6 worm cellular contexts compared by ENCODE assay signal in genomic region chrX:6744537-6744936, ce11.
A peak's percentile ranks its signal among the peaks of the same experiment; 100 is the strongest.
TF ChIP-seq lines count a peak whose summit lies in the region.

No protein-coding gene starts in this region.

TF ChIP-seq in whole organism, L1 larva, 84 proteins besides CTCF, POLR2A, EP300 and RAD21 (continues in another document):
- no peak for TF ChIP-seq C34B4.2 (tag; optimal IDR thresholded peaks at IDR 0.05; lab: Kevin White, UChicago)
- no peak for TF ChIP-seq ceh-63 (GFP tag; optimal IDR thresholded peaks at IDR 0.05; lab: Kevin White, UChicago)
- no peak for TF ChIP-seq unc-130 (tag; optimal IDR thresholded peaks at IDR 0.05; lab: Kevin White, UChicago)
- peak in 1 of 2 experiments; percentile 56 for TF ChIP-seq lin-35 (GFP tag; optimal IDR thresholded peaks at IDR 0.05; lab: Kevin White, UChicago)
- TF ChIP-seq elt-3 (tag; optimal IDR thresholded peaks at IDR 0.05; lab: Kevin White, UChicago): peak in 5 of 6 experiments; percentile 64 to 94 (median 75)
- peak; percentile 6 for TF ChIP-seq nhr-20 (tag; optimal IDR thresholded peaks at IDR 0.05; lab: Kevin White, UChicago)
- TF ChIP-seq C16A3.4 (tag; optimal IDR thresholded peaks at IDR 0.05; lab: Kevin White, UChicago): peak; percentile 36
- peak; percentile 62 for TF ChIP-seq elt-2 (tag; optimal IDR thresholded peaks at IDR 0.05; lab: Kevin White, UChicago)
- TF ChIP-seq ceh-90 (tag; optimal IDR thresholded peaks at IDR 0.05; lab: Kevin White, UChicago): no peak
- TF ChIP-seq aly-2 (tag; optimal IDR thresholded peaks at IDR 0.05; lab: Kevin White, UChicago): no peak
- peak; percentile 61 for TF ChIP-seq blmp-1 (tag; optimal IDR thresholded peaks at IDR 0.05; lab: Kevin White, UChicago)
- no peak for TF ChIP-seq nhr-47 (tag; optimal IDR thresholded peaks at IDR 0.05; lab: Kevin White, UChicago)
- TF ChIP-seq Y116A8C.19 (tag; optimal IDR thresholded peaks at IDR 0.05; lab: Kevin White, UChicago; ENCODE audit: borderline replicate concordance): no peak
- no peak for TF ChIP-seq efl-1 (optimal IDR thresholded peaks at IDR 0.05; lab: Kevin White, UChicago)
- TF ChIP-seq efl-1 (GFP tag; optimal IDR thresholded peaks at IDR 0.05 in 1 of 2; lab: Kevin White, UChicago): peak in 1 of 2 experiments; percentile 6

TF ChIP-seq in whole organism, L2 larva, 48 proteins besides CTCF, POLR2A, EP300 and RAD21 (continues in another document):
- TF ChIP-seq sma-3 (GFP tag; optimal IDR thresholded peaks at IDR 0.05; lab: Kevin White, UChicago): peak; percentile 19
- TF ChIP-seq gmeb-1 (tag; optimal IDR thresholded peaks at IDR 0.05; lab: Kevin White, UChicago): peak; percentile 65
- TF ChIP-seq Y55F3AM.14 (GFP tag; optimal IDR thresholded peaks at IDR 0.05; lab: Kevin White, UChicago): no peak
- TF ChIP-seq lin-11 (tag; optimal IDR thresholded peaks at IDR 0.05; lab: Kevin White, UChicago): no peak
- TF ChIP-seq lsy-2 (tag; optimal IDR thresholded peaks at IDR 0.05; lab: Kevin White, UChicago): no peak
- peak; percentile 95 for TF ChIP-seq sma-9 (GFP tag; optimal IDR thresholded peaks at IDR 0.05; lab: Kevin White, UChicago)
- no peak for TF ChIP-seq sma-9 (tag; optimal IDR thresholded peaks at IDR 0.05; lab: Kevin White, UChicago)
- peak; percentile 33 for TF ChIP-seq egl-27 (tag; optimal IDR thresholded peaks at IDR 0.05; lab: Kevin White, UChicago)
- TF ChIP-seq ZK546.5 (tag; optimal IDR thresholded peaks at IDR 0.05; lab: Kevin White, UChicago): no peak
- TF ChIP-seq fos-1 (tag; optimal IDR thresholded peaks at IDR 0.05; lab: Kevin White, UChicago): peak; percentile 95
- peak; percentile 25 for TF ChIP-seq nhr-21 (tag; optimal IDR thresholded peaks at IDR 0.05; lab: Kevin White, UChicago)
- peak; percentile 11 for TF ChIP-seq blmp-1 (tag; optimal IDR thresholded peaks at IDR 0.05; lab: Kevin White, UChicago; ENCODE audit: insufficient read depth)
- TF ChIP-seq mdl-1 (tag; optimal IDR thresholded peaks at IDR 0.05; lab: Kevin White, UChicago): peak; percentile 78 to 95
- peak; percentile 48 for TF ChIP-seq crh-2 (tag; optimal IDR thresholded peaks at IDR 0.05; lab: Kevin White, UChicago)
- no peak for TF ChIP-seq ama-1 (optimal IDR thresholded peaks at IDR 0.05; lab: Kevin White, UChicago)
- TF ChIP-seq skn-1 (tag; optimal IDR thresholded peaks at IDR 0.05; lab: Kevin White, UChicago): peak; percentile 28

TF ChIP-seq in whole organism, L3 larva, 47 proteins besides CTCF, POLR2A, EP300 and RAD21 (continues in another document):
- TF ChIP-seq fos-1 (tag; optimal IDR thresholded peaks at IDR 0.05; lab: Kevin White, UChicago): peak; percentile 31
- no peak for TF ChIP-seq nhr-12 (tag; optimal IDR thresholded peaks at IDR 0.05; lab: Kevin White, UChicago)
- TF ChIP-seq nhr-43 (tag; optimal IDR thresholded peaks at IDR 0.05; lab: Kevin White, UChicago; ENCODE audit: poor library complexity, severe bottlenecking): peak; percentile 76
- TF ChIP-seq nhr-11 (tag; optimal IDR thresholded peaks at IDR 0.05; lab: Kevin White, UChicago): no peak
- TF ChIP-seq mdl-1 (tag; optimal IDR thresholded peaks at IDR 0.05; lab: Kevin White, UChicago): peak; percentile 72
- TF ChIP-seq nhr-23 (tag; optimal IDR thresholded peaks at IDR 0.05; lab: Kevin White, UChicago): peak; percentile 65
- TF ChIP-seq jun-1 (tag; optimal IDR thresholded peaks at IDR 0.05; lab: Kevin White, UChicago): peak; percentile 78
- TF ChIP-seq egl-5 (tag; optimal IDR thresholded peaks at IDR 0.05; lab: Kevin White, UChicago): no peak
- no peak for TF ChIP-seq nhr-67 (tag; optimal IDR thresholded peaks at IDR 0.05; lab: Kevin White, UChicago)
- TF ChIP-seq elt-3 (tag; optimal IDR thresholded peaks at IDR 0.05; lab: Kevin White, UChicago): peak in 1 of 3 experiments; percentile 83
- peak; percentile 83 for TF ChIP-seq pqm-1 (tag; optimal IDR thresholded peaks at IDR 0.05; lab: Kevin White, UChicago)
- peak; percentile 37 for TF ChIP-seq ama-1 (optimal IDR thresholded peaks at IDR 0.05; lab: Kevin White, UChicago)
- TF ChIP-seq nhr-76 (tag; optimal IDR thresholded peaks at IDR 0.05; lab: Kevin White, UChicago): no peak
- TF ChIP-seq egl-27 (tag; optimal IDR thresholded peaks at IDR 0.05; lab: Kevin White, UChicago): no peak
- TF ChIP-seq elt-2 (tag; optimal IDR thresholded peaks at IDR 0.05; lab: Kevin White, UChicago): peak; percentile 96
- no peak for TF ChIP-seq tbx-2 (tag; optimal IDR thresholded peaks at IDR 0.05; lab: Kevin White, UChicago)

TF ChIP-seq in whole organism, L4 larva, 104 proteins besides CTCF, POLR2A, EP300 and RAD21 (continues in another document):
- no peak for TF ChIP-seq nhr-102 (tag; optimal IDR thresholded peaks at IDR 0.05; lab: Kevin White, UChicago)
- TF ChIP-seq dmd-9 (GFP tag; IDR thresholded peaks at IDR 0.05; lab: Robert Waterston, UW): no peak
- no peak for TF ChIP-seq unc-39 (tag; optimal IDR thresholded peaks at IDR 0.05; lab: Kevin White, UChicago)
- no peak for TF ChIP-seq F49E8.2 (tag; optimal IDR thresholded peaks at IDR 0.05; lab: Kevin White, UChicago; ENCODE audit: borderline replicate concordance)
- no peak for TF ChIP-seq hif-1 (tag; optimal IDR thresholded peaks at IDR 0.05; lab: Kevin White, UChicago)
- TF ChIP-seq hlh-30 (tag; optimal IDR thresholded peaks at IDR 0.05; lab: Kevin White, UChicago; ENCODE audit: insufficient read depth): peak; percentile 72
- TF ChIP-seq ceh-32 (tag; optimal IDR thresholded peaks at IDR 0.05; lab: Kevin White, UChicago; ENCODE audit: poor library complexity): no peak
- TF ChIP-seq mxl-2 (GFP tag; conservative IDR thresholded peaks at IDR 0.05; lab: Robert Waterston, UW): peak; percentile 59; the same call in 1 of the 2 replicates
- TF ChIP-seq ctbp-1 (GFP tag; IDR thresholded peaks at IDR 0.05; lab: Robert Waterston, UW): no peak
- TF ChIP-seq R02D3.7 (tag; optimal IDR thresholded peaks at IDR 0.05; lab: Kevin White, UChicago): no peak
- TF ChIP-seq nhr-237 (tag; optimal IDR thresholded peaks at IDR 0.05; lab: Kevin White, UChicago): no peak
- TF ChIP-seq nhr-10 (tag; optimal IDR thresholded peaks at IDR 0.05; lab: Kevin White, UChicago): no peak
- no peak for TF ChIP-seq mep-1 (tag; optimal IDR thresholded peaks at IDR 0.05; lab: Kevin White, UChicago)
- TF ChIP-seq Y75B8A.6 (GFP tag; IDR thresholded peaks at IDR 0.05; lab: Robert Waterston, UW): no peak
- no peak for TF ChIP-seq daf-19 (GFP tag; conservative IDR thresholded peaks at IDR 0.05; lab: Robert Waterston, UW)
- no peak for TF ChIP-seq set-16 (GFP tag; IDR thresholded peaks at IDR 0.05; lab: Robert Waterston, UW)
- TF ChIP-seq fos-1 (tag; optimal IDR thresholded peaks at IDR 0.05; lab: Kevin White, UChicago): no peak

TF ChIP-seq in whole organism, late embryonic, 69 proteins besides CTCF, POLR2A, EP300 and RAD21:
- TF ChIP-seq elt-2 (tag; optimal IDR thresholded peaks at IDR 0.05; lab: Kevin White, UChicago) (peak; percentile 83), ztf-16 (tag; optimal IDR thresholded peaks at IDR 0.05; lab: Kevin White, UChicago) (no peak)
TF ChIP-seq in whole organism, late embryonic: peak in this region for 1.

TF ChIP-seq in whole organism, young adult, 124 proteins besides CTCF, POLR2A, EP300 and RAD21:
- TF ChIP-seq nhr-80 (tag; optimal IDR thresholded peaks at IDR 0.05; lab: Kevin White, UChicago) (peak; percentile 93), atf-7 (tag; optimal IDR thresholded peaks at IDR 0.05; lab: Kevin White, UChicago) (no peak), hlh-12 (tag; optimal IDR thresholded peaks at IDR 0.05; lab: Kevin White, UChicago) (no peak), ZK185.1 (tag; optimal IDR thresholded peaks at IDR 0.05; lab: Kevin White, UChicago; ENCODE audit: poor library complexity, severe bottlenecking) (peak; percentile 56), dox-1 (GFP tag; IDR thresholded peaks at IDR 0.05; lab: Robert Waterston, UW) (peak; percentile 42), let-607 (tag; optimal IDR thresholded peaks at IDR 0.05; lab: Kevin White, UChicago) (peak in 1 of 2 experiments; percentile 30), ama-1 (optimal IDR thresholded peaks at IDR 0.05; lab: Kevin White, UChicago) (peak; percentile 12), ama-1 (GFP tag; optimal IDR thresholded peaks at IDR 0.05; lab: Kevin White, UChicago) (no peak), lag-1 (GFP tag; IDR thresholded peaks at IDR 0.05; lab: Robert Waterston, UW) (0 out of 2 replicates have a peak, but pooled peaks have one; percentile 5)
